Fruit fly (Drosophila melanogaster): ENCODE results near the gene Dredd.

Dredd gene

DNA sequence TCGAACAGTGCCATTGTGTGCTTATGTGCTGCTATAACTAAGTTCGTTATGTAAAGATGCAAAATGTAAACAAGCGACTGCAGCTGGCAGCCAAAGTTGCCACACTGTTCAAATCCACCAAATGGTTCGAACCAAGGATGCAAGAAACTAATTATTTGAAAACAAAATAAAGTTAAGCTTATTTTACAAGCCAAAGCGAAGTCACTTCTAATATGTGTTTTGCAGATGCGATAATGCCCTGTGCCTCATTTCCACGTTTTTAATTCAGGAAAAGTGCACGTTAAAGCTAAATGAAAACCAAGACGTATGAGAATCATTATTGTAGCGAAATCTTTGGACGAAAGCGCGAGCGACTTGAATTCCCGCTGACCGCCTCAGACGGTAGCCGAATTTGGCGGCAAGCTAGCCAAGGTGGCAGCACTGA is 14.2 kb downstream of the Dredd start, which contains the start of the genes CG13365 and Vsp37A:
Gene CG13365, minus strand, starts transcription at position 84 of the 424 bp plus-strand sequence.
Gene Vsp37A, plus strand, starts transcription at position 399 of the 424 bp plus-strand sequence.
- peak; percentile 62 for TF ChIP-seq Jra (GFP tag; optimal IDR thresholded peaks at IDR 0.05)
- TF ChIP-seq dmrt93B (GFP tag; optimal IDR thresholded peaks at IDR 0.05): no peak
- TF ChIP-seq Dfd (GFP tag; optimal IDR thresholded peaks at IDR 0.05): no peak
- TF ChIP-seq h (GFP tag; optimal IDR thresholded peaks at IDR 0.05): peak; percentile 51
- peak; percentile 43 for TF ChIP-seq fru (GFP tag; optimal IDR thresholded peaks at IDR 0.05)
- TF ChIP-seq dsf (GFP tag; optimal IDR thresholded peaks at IDR 0.05; ENCODE audit: borderline replicate concordance): peak; percentile 3
- TF ChIP-seq N (GFP tag; optimal IDR thresholded peaks at IDR 0.05): no peak
- TF ChIP-seq HLH106 (tag; optimal IDR thresholded peaks at IDR 0.05): peak; percentile 60
- TF ChIP-seq Abd-B (GFP tag; optimal IDR thresholded peaks at IDR 0.05): no peak
- TF ChIP-seq foxo (GFP tag; optimal IDR thresholded peaks at IDR 0.05): peak in 1 of 2 experiments; percentile 42
- peak; percentile 98 for TF ChIP-seq Myc (optimal IDR thresholded peaks at IDR 0.05)
- peak; percentile 42 for TF ChIP-seq br (GFP tag; optimal IDR thresholded peaks at IDR 0.05)
- peak; percentile 58 for TF ChIP-seq Sp1 (GFP tag; optimal IDR thresholded peaks at IDR 0.05)
- TF ChIP-seq Hr83 (GFP tag; optimal IDR thresholded peaks at IDR 0.05; ENCODE audit: poor library complexity, severe bottlenecking): peak; percentile 26
- TF ChIP-seq psq (GFP tag; optimal IDR thresholded peaks at IDR 0.05): peak; percentile 15
- TF ChIP-seq tai (GFP tag; optimal IDR thresholded peaks at IDR 0.05): no peak
- peak; percentile 84 for TF ChIP-seq woc (GFP tag; optimal IDR thresholded peaks at IDR 0.05)
- TF ChIP-seq sv (GFP tag; optimal IDR thresholded peaks at IDR 0.05): peak; percentile 33
- TF ChIP-seq GATAd (GFP tag; optimal IDR thresholded peaks at IDR 0.05): peak; percentile 68
- TF ChIP-seq ey (GFP tag; optimal IDR thresholded peaks at IDR 0.05): peak; percentile 41
- TF ChIP-seq CrebA (GFP tag; optimal IDR thresholded peaks at IDR 0.05; ENCODE audit: borderline replicate concordance): no peak
- no peak for TF ChIP-seq Rel (GFP tag; optimal IDR thresholded peaks at IDR 0.05)
- peak; percentile 5 for TF ChIP-seq Rel (tag; optimal IDR thresholded peaks at IDR 0.05)
- TF ChIP-seq Dif (GFP tag; optimal IDR thresholded peaks at IDR 0.05; ENCODE audit: partially characterized antibody): no peak
- peak; percentile 46 for TF ChIP-seq CG9705 (GFP tag; optimal IDR thresholded peaks at IDR 0.05)

dm6 chrX:620102-620430 is 15.3 kb downstream of the Dredd start, which contains the start of gene spdi:
Gene spdi, minus strand, starts transcription at chrX:620195.
- TF ChIP-seq GATAd (GFP tag; optimal IDR thresholded peaks at IDR 0.05) (no peak), jim (GFP tag; optimal IDR thresholded peaks at IDR 0.05) (no peak), dl (GFP tag; optimal IDR thresholded peaks at IDR 0.05; ENCODE audit: insufficient read depth in 1 of 2, partially characterized antibody in 2 of 2) (no peak), Myc (optimal IDR thresholded peaks at IDR 0.05) (peak; percentile 7), Dfd (GFP tag; optimal IDR thresholded peaks at IDR 0.05) (no peak), h (GFP tag; optimal IDR thresholded peaks at IDR 0.05) (no peak), Abd-B (GFP tag; optimal IDR thresholded peaks at IDR 0.05) (no peak), Dif (GFP tag; optimal IDR thresholded peaks at IDR 0.05; ENCODE audit: partially characterized antibody) (no peak), Hr83 (GFP tag; optimal IDR thresholded peaks at IDR 0.05; ENCODE audit: poor library complexity, severe bottlenecking) (no peak), Rel (GFP tag; optimal IDR thresholded peaks at IDR 0.05) (no peak), Rel (tag; optimal IDR thresholded peaks at IDR 0.05) (peak; percentile 23), ey (GFP tag; optimal IDR thresholded peaks at IDR 0.05) (no peak), sage (GFP tag; optimal IDR thresholded peaks at IDR 0.05) (no peak), lola (GFP tag; optimal IDR thresholded peaks at IDR 0.05) (no peak), HLH106 (tag; optimal IDR thresholded peaks at IDR 0.05) (no peak), fru (GFP tag; optimal IDR thresholded peaks at IDR 0.05) (no peak), psq (GFP tag; optimal IDR thresholded peaks at IDR 0.05) (no peak)

- TF ChIP-seq CG9705 (GFP tag; optimal IDR thresholded peaks at IDR 0.05): no peak
- TF ChIP-seq foxo (GFP tag; optimal IDR thresholded peaks at IDR 0.05): no peak
- no peak for TF ChIP-seq HLH106 (tag; optimal IDR thresholded peaks at IDR 0.05)
- TF ChIP-seq Vsx2 (GFP tag; optimal IDR thresholded peaks at IDR 0.05; ENCODE audit: partially characterized antibody): no peak
- TF ChIP-seq fru (GFP tag; optimal IDR thresholded peaks at IDR 0.05): no peak
- TF ChIP-seq N (GFP tag; optimal IDR thresholded peaks at IDR 0.05): peak; percentile 11
- TF ChIP-seq dmrt93B (GFP tag; optimal IDR thresholded peaks at IDR 0.05): no peak
Measured at dm6 chrX:619220-620101, 15.9 kb downstream of the Dredd start.

DNA sequence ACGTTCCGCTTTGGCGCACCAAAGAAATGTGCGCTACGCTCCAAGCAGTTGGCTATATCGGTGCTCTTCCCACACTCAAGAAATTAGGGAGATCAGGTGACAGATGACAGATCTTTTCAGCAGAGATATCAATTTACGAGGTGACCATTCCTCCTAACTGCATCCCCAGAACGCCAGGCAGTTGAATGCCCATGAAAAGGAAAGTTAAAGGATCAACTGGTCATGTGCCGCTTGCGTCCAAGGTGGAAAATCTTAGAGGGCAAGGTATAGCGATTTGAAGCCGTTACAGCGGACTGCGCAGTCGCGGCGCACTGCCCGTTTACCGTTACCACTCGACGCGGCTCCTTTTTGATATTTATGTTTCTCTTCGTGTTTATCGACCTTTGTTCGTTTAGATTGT is 16.8 kb downstream of the Dredd start:
- TF ChIP-seq HLH106 (tag; optimal IDR thresholded peaks at IDR 0.05) (no peak), sv (GFP tag; optimal IDR thresholded peaks at IDR 0.05) (peak; percentile 38), Mio (GFP tag; optimal IDR thresholded peaks at IDR 0.05) (no peak), foxo (GFP tag; optimal IDR thresholded peaks at IDR 0.05) (peak in 1 of 2 experiments; percentile 1), Hr78 (GFP tag; optimal IDR thresholded peaks at IDR 0.05) (no peak), Hnf4 (GFP tag; optimal IDR thresholded peaks at IDR 0.05) (no peak), dmrt93B (GFP tag; optimal IDR thresholded peaks at IDR 0.05) (no peak)

All from whole organism, wandering third instar larva.